Fruit fly (Drosophila melanogaster): ENCODE results near the gene gwl.
A peak's percentile ranks its signal among the peaks of the same experiment; 100 is the strongest.

gwl gene

DNA sequence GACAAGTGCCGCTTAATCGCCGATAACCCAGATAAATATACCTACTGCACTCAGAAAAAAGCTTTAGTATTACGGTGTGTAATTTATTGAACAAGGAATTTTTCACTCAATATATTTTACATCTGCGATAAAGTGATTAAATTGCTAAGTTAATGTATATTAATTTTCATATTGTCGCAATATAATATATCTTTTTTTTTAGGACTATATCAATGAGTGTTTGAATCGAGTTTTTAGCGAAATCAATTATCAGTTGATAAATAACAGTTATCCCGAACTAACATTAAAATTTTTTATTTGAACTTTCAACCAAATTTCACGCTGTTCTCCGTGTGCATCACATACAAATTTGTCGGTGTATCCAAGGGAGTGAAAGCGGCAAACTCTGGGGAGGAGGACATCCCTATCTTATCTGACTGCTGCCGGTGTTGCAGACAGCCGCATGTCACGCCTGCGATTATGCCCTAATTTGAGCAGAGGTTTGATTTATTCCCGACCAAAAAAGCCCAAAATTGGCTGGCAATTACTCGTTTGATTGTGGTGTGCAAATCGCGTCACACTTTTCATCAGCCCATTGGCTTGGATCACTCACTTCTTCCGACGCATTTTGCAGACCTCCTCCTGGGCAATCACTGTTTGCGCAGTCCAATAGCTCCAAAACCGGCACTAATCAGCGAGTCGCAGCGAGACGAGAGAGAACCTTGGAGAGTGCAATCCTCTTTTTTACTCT lies 7.3 kb upstream of the gwl start:
- no peak for TF ChIP-seq CG17801 (GFP tag; optimal IDR thresholded peaks at IDR 0.05; ENCODE audit: partially characterized antibody)

DNA sequence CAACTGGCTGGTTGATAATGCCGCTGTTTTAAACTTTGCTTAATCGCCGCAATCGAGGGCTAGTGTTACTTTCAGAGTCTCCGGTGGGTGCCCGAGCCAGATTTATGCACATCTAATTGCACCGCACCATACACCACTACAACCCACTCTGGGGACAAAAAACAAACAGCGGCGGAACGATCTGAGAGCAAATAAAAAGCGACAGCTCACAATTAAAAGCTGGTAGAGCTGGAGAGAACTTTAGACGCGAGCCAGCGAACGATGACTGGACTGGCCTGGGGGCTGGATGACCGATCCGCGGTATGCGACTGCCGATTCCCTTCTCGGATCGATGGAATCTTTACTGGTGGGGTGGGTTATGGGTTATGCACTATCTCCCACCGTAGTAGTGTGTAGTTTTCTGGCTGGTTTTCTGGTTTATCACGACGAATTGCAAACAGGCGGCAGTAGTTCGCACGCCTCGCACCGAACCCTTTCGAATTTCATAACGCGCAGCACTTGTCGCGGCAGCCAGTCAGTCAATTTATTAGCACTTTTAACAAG lies 6.7 kb upstream of the gwl start:
- no peak for TF ChIP-seq CG17801 (GFP tag; optimal IDR thresholded peaks at IDR 0.05; ENCODE audit: partially characterized antibody)

DNA sequence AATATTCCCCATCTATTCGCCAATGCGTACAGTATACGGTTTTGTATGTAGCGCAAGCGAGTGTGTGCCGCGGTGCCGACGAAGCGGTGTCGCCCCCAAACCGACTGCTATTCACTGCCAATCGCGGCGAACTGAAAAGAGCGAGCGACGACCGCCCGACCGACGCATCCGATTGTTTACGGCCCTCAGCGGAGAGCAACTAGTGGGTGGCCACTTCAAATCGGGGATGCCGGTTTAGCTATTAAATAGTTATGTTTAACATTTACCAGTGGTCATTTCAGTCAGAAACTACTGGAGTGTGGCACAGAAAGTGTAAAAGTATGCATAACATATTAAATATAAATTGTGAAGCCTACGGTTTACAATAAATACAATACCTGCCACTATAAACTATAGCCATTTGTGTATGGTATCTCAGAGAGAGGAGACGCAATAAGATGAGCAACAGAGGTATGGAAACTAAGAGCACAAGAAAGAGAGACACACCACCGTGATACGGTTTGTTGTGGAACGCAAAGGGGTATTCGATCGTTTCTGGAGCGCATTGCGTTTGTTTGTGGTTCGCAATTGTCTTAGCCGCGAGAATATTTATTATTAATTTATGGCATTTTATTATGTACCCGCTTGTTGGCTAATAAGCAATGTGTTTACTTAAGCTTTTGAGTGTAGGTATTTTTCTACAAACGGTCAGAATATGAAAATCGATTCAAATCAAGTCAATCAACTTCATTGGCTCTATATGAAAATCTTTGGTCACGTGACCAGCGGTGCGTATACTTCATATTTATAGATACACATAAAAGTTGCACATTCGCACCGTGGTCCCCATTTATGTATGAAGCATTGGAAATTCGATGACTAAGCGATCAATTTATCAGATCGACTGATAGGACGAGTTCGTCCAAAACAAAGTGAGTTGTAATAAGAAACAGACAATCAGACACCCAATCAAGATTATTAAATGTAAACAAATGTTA lies 5.9 kb upstream of the gwl start:
- no peak for TF ChIP-seq CG17801 (GFP tag; optimal IDR thresholded peaks at IDR 0.05; ENCODE audit: partially characterized antibody)

DNA sequence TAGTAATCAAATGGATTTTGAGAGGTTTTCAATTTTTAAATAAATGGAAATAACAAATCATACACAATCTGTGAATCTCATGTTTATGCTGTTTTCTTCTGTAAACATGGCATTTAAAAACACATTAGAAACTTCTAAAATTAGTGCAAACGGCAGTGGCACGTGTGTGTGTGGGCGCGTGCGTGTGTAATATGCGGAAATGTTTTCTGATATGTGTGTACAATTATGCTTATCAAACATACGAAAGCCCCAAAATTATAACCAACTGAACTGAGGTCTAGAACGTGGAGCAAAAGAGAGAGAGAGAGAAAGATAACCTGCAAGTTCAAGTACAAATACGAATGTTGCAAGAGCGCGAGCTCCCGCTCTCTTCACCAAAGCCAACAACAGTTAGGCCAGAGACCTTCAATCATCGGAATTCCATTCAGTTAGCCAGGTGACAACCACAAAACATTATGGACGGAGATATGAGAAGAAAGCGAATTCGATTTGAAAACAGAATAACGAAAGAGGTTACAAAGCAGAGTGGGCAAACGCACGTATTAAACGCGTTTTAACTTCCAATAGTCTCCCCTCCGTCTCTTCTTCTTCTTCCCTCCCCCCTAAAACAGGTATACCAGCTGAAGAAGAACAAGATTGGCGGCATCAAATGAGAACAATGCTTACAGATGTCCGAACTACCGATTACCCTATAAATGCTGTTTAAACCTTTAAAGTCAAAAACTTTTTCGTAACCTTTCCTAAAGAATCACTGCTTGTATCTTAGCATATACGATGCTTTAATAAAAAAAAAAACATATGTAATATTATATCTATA lies 4.9 kb upstream of the gwl start:
- peak; percentile 89 for TF ChIP-seq CG17801 (GFP tag; optimal IDR thresholded peaks at IDR 0.05; ENCODE audit: partially characterized antibody)

DNA sequence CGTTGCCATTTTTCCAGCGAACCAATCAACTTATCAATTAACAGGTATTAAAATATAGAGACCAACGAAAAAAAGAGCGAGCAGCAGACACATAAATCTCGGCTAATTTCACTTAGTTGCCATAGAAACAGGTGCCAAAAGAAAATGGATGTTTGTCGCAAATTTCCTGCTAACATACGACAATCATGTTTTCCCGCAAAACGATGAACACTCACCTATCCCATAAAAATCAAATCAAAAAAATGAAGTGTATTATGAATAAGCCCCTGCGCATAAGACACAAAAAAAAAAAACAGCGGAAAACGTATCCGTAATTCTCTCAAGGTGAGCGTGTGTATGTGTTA lies 4.4 kb upstream of the gwl start:
- TF ChIP-seq CG17801 (GFP tag; optimal IDR thresholded peaks at IDR 0.05; ENCODE audit: partially characterized antibody), result no peak

DNA sequence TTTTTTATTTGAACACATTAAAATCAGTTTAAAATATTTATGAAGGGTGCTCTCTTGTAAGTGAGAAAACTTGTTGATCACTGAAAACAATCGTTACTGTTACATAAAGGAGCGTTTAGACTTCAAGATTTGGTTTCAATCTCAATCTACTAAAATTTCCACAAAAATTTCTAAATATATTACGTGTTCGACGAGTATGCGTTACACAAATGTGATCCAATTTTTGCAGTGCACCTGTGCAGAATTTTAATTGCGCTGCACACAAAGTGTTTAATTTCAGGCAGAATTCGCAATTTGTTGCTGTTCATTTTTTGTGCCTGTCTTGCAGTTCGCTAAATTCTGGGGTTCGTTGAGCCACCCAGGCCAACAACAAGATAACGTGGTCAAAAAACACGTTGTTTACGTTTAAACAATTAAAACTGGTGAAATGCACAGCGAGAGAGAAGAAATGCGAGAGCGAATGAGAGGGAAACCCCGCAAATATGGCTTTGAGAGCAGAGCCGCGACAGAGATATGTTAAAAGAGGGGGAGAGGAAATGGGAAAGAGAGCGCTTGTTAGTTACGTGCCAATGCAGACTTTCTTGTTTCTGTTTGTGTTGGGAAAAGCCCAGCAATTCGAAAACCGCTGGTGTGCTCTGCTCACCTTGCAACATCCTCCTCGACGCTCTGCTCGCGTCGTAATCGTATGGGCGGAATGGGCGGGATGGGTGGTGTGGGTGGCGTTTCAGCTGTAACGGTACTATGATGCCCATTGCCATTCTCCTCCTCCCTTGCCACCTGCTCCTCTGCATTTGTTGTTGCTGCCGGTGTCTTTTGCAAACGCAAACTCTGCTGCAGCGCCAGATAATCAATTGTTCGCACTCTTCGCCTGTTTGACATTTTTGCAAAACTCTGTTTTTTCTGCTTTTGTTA lies 3.6 kb upstream of the gwl start:
- TF ChIP-seq CG17801 (GFP tag; optimal IDR thresholded peaks at IDR 0.05; ENCODE audit: partially characterized antibody), result peak; percentile 71

DNA sequence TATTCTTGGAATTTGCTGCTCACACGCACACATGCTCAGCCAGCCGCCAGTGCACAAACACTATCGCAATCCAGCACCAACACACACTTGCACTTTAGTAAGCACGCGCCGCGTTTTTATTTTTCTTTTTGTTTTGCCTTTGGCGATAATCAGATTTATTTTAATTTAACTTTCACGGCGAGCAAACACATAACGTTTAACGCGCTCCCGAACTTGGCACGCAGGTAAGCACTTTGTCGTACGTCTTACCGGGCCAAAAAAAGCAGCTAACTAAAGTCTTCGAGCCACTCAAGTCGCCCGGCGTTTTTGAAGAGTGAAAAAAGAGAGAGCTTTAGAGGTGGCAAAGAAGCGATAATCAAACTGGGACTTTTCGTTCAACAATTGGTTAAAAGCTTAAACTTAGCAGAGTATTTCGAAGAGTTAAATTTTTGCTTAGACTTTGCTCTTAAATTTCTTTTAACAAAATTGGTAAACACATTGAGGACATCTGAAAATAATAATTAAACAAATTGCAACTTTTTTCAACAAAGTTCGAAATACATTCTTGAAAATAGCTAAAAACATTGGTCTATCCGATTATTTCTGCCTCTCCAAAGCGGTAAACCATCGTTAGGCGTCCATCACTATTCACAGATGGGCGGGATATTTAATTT lies 2.8 kb upstream of the gwl start, which contains the start of gene Mekk1:
Gene Mekk1, minus strand, starts transcription at position 325 of the 653 bp plus-strand sequence.
- peak; percentile 35 for TF ChIP-seq CG17801 (GFP tag; optimal IDR thresholded peaks at IDR 0.05; ENCODE audit: partially characterized antibody)

DNA sequence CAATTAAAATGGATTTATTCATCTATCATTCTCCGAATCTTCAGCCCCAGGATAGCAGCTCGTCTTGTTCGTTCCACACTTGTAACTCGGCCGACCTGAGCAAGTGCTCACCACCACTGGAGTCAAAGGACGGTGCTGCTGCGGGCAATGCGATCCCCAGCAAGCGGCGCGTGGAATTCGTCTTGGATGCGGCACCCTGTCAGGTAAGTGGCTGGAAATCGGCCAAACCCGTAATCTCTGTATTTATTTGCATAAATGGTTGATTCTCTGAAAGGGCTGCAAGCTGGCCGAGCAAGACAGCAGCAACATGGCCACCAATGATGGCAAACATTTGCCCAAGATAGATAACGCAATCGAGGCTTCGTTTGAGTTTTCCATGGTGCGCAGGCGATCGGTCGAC lies 1.9 kb downstream of the gwl start:
- TF ChIP-seq CG17801 (GFP tag; optimal IDR thresholded peaks at IDR 0.05; ENCODE audit: partially characterized antibody), result no peak

DNA sequence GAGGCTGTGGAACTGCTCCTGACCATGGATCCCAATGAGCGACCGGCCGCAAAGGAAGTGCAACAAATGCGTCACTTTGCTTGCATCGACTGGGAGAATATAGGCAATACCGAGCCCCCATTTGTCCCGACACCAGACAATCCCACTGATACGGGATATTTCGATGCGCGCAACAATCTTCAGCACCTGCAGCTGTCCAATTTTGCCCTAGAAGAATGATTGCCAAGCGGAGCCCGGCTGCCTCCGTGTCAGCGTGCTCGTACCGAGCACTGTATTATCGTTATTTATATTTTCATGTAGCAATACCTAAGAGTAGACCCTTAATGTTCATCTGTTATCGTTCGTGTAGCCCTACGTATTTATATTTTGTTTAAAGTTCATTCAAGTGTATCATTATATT lies 3.6 kb downstream of the gwl start:
- TF ChIP-seq CG17801 (GFP tag; optimal IDR thresholded peaks at IDR 0.05; ENCODE audit: partially characterized antibody), result no peak

DNA sequence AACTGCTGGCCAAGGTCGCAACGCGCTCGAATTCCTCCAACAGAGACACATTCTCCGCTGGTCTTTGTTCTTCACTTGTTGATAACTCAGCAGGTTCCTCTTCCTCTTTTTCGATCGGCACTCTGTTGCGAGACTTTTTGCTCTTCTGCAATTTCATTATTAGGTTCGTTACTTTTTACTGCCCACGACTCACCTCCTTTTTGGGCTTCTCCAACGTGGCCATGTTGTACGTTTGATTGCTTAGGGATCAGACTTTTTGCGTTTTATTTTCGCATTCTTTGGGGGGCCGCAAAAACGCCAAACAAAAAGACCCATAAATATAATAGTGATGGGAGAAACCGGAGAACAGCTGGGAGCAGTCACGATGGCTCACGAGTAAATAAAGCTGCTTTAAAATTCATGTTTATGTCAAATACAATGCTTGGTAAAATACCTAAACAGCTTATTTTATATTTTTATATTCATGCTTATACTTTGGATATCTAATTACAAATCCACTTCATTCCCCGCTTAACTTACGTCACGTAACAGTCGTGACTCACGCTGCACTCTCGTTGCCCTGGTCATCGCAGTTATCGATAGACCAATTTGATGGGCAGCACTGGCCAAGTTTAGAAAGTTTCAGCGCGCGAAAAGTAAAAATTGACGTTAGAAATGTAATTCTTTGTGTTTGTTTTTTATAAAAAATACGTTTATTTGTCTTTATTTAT lies 12.5 kb downstream of the gwl start, which contains the start of gene Epg5:
Gene Epg5, minus strand, starts transcription at position 326 of the 710 bp plus-strand sequence.
- TF ChIP-seq CG17801 (GFP tag; optimal IDR thresholded peaks at IDR 0.05; ENCODE audit: partially characterized antibody), result peak; percentile 61

DNA sequence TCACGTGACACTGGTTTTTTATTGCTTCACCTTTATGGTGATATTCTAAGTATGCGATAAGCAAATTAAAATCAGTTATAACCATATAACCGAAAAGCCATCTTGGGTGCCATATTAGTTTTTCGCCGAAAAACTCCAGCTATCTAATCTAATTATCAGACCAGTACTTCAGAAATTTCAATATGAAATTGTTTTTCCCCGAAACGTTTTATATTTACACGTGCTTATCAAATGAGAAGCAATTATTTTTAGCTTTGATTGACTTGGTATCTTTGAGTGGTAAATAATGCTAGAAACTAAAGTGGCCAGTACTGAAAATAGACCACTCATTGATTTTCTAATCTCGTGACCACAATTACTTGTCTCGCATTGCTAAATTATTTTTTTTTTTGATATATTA lies 37.0 kb downstream of the gwl start:
- no peak for TF ChIP-seq CG17801 (GFP tag; optimal IDR thresholded peaks at IDR 0.05; ENCODE audit: partially characterized antibody)

DNA sequence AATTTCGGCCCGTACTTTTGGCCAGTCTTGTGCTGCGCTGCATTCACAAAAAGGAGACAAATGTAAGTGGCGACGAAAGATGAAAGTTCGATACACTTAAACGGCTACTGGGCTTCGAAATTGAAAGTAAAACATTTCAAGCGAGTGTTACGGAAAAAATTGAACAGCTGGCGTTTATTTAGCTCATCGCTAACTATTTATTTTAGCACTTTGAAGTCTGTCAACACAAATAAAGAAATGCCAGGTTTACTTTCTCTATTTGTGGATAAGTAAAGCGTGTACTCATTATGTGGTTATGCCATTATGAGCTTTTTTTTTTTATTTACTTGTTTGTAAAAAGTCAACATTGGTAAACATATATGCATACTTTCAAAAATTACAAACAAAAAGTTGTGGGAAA lies 39.6 kb downstream of the gwl start:
- TF ChIP-seq CG17801 (GFP tag; optimal IDR thresholded peaks at IDR 0.05; ENCODE audit: partially characterized antibody), result no peak

DNA sequence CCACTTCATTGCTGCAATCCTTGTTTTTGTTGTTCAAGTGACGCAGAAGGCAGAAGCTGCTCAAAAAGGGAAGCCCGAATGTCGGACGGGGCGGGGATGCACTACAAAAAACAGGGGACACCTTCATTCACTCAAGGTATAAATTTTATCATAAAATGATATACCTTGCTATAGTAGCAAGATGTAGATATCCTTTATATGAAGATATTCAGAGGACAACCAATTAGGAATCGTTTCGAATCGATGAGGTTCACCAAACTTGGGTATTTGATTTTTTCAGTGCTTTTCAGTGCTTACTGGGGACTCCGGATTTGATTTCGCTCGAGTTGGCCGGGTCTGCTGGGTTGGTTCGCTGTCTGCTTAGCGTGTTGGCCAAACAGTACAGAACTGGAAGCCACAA lies 41.1 kb downstream of the gwl start:
- no peak for TF ChIP-seq CG17801 (GFP tag; optimal IDR thresholded peaks at IDR 0.05; ENCODE audit: partially characterized antibody)
